Worm (Caenorhabditis elegans) whole organism, young adult: ENCODE results near the gene acr-17.

Source experiments
- B0261.1 ChIP-seq: sonication (generic microtip); optimal IDR thresholded peaks from 2 replicates; lab custom pipeline; 2016; ENCODE audit warnings: mild to moderate bottlenecking, missing genetic modification characterization, moderate library complexity, missing compliant biosample characterization
- mel-28 ChIP-seq: sonication (generic microtip); optimal IDR thresholded peaks from 2 replicates; lab custom pipeline; 2016; ENCODE audit warnings: borderline replicate concordance, mild to moderate bottlenecking, missing genetic modification characterization, missing compliant biosample characterization
- nfya-1 ChIP-seq: sonication (generic microtip); optimal IDR thresholded peaks from 2 replicates; lab custom pipeline; 2017; ENCODE audit warnings: antibody characterized with exemption, missing compliant biosample characterization, missing genetic modification characterization, borderline replicate concordance; ENCODE audit not compliant: insufficient read depth
- ztf-25 ChIP-seq: fragments of 200-800 bp; sonication (Bioruptor generic); IDR thresholded peaks from 2 replicates; pipeline ENCODE4 v1.3.6; 2022; ENCODE audit warnings: missing genetic modification reagents, missing genetic modification characterization, missing compliant biosample characterization

- TF ChIP-seq mel-28 (tag; lab: Kevin White, UChicago) (no peak), B0261.1 (no peak), nfya-1 (tag; lab: Kevin White, UChicago) (no peak), ztf-25 (GFP tag; lab: Robert Waterston, UW) (no peak)
Measured at ce11 chrV:2652557-2653133, 44.2 kb downstream of the acr-17 start, which contains the start of the genes W02H5.8 and angl-1.
